Worm (Caenorhabditis elegans) whole organism, late embryonic: ENCODE data around the gene ubc-7.
A peak's percentile ranks its signal among the peaks of the same experiment; 100 is the strongest.

Experiments
- C38D4.7 ChIP-seq: fragments of 200-800 bp; sonication (Bioruptor generic); optimal IDR thresholded peaks from 2 replicates; lab custom pipeline; 2018; ENCODE audit warnings: mild to moderate bottlenecking, missing genetic modification characterization, moderate library complexity, missing compliant biosample characterization
- F13H6.1 ChIP-seq: sonication (generic microtip); optimal IDR thresholded peaks from 2 replicates; lab custom pipeline; 2016; ENCODE audit warnings: missing genetic modification characterization, missing compliant biosample characterization
- K02D7.2 ChIP-seq: sonication (generic microtip); optimal IDR thresholded peaks from 2 replicates; lab custom pipeline; 2017; ENCODE audit warnings: mild to moderate bottlenecking, missing genetic modification characterization, missing compliant biosample characterization
- T23F11.4 ChIP-seq: fragments of 200-800 bp; sonication (Bioruptor generic); optimal IDR thresholded peaks from 2 replicates; lab custom pipeline; 2018; ENCODE audit warnings: mild to moderate bottlenecking, missing genetic modification characterization, missing compliant biosample characterization
- Y22D7AL.16 ChIP-seq: sonication (generic microtip); optimal IDR thresholded peaks from 2 replicates; lab custom pipeline; 2016; ENCODE audit warnings: missing genetic modification characterization, missing compliant biosample characterization
- ahr-1 ChIP-seq: sonication (generic microtip); optimal IDR thresholded peaks from 2 replicates; lab custom pipeline; 2016; ENCODE audit warnings: missing genetic modification characterization, missing compliant biosample characterization
- ama-1 ChIP-seq: fragments of 150-350 bp; optimal IDR thresholded peaks from 2 replicates; lab custom pipeline; 2014
- ceh-14 ChIP-seq: sonication (generic microtip); optimal IDR thresholded peaks from 2 replicates; lab custom pipeline; 2016; ENCODE audit warnings: missing genotype, missing genetic modification characterization, missing compliant biosample characterization
- ceh-18 ChIP-seq: sonication (generic microtip); optimal IDR thresholded peaks from 2 replicates; lab custom pipeline; 2016; ENCODE audit warnings: missing genetic modification characterization, missing compliant biosample characterization
- ceh-19 ChIP-seq: fragments of 200-800 bp; sonication (Bioruptor generic); optimal IDR thresholded peaks from 2 replicates; lab custom pipeline; 2018; ENCODE audit warnings: mild to moderate bottlenecking, missing genetic modification characterization, missing compliant biosample characterization
- ceh-2 ChIP-seq: sonication (generic microtip); optimal IDR thresholded peaks from 2 replicates; lab custom pipeline; 2016; ENCODE audit warnings: missing genotype, missing genetic modification characterization, missing compliant biosample characterization
- ceh-22 ChIP-seq: sonication (generic microtip); optimal IDR thresholded peaks from 2 replicates; lab custom pipeline; 2017; ENCODE audit warnings: missing biosample characterization, missing genetic modification characterization
- ceh-30 ChIP-seq: fragments of 150-350 bp; optimal IDR thresholded peaks from 2 replicates; lab custom pipeline; 2014; ENCODE audit warnings: missing biosample characterization, missing genetic modification characterization
- ceh-31 ChIP-seq: sonication (generic microtip); optimal IDR thresholded peaks from 2 replicates; lab custom pipeline; 2016; ENCODE audit warnings: missing genetic modification characterization, missing compliant biosample characterization
- ceh-45 ChIP-seq: fragments of 200-800 bp; sonication (Bioruptor generic); IDR thresholded peaks from 2 replicates; pipeline ENCODE4 v1.3.6; 2022; ENCODE audit warnings: missing genetic modification reagents, missing genetic modification characterization, missing compliant biosample characterization
- ceh-48 ChIP-seq: sonication (generic microtip); optimal IDR thresholded peaks from 2 replicates; lab custom pipeline; 2016; ENCODE audit warnings: missing genetic modification characterization, inconsistent platforms, missing compliant biosample characterization
- ceh-6 ChIP-seq: fragments of 200-800 bp; sonication (Bioruptor generic); optimal IDR thresholded peaks from 2 replicates; lab custom pipeline; 2018; ENCODE audit warnings: mild to moderate bottlenecking, missing genetic modification characterization, missing compliant biosample characterization
- ceh-9 ChIP-seq: sonication (generic microtip); optimal IDR thresholded peaks from 2 replicates; lab custom pipeline; 2016; ENCODE audit warnings: mild to moderate bottlenecking, missing genetic modification characterization, inconsistent platforms, missing compliant biosample characterization
- dmd-4 ChIP-seq: sonication (generic microtip); optimal IDR thresholded peaks from 2 replicates; lab custom pipeline; 2016; ENCODE audit warnings: borderline replicate concordance, missing genetic modification characterization, missing compliant biosample characterization
- elt-2 ChIP-seq: sonication (generic microtip); optimal IDR thresholded peaks from 2 replicates; lab custom pipeline; 2016; ENCODE audit warnings: missing genetic modification reagents, missing genetic modification characterization, missing compliant biosample characterization
- eyg-1 ChIP-seq: sonication (generic microtip); optimal IDR thresholded peaks from 2 replicates; lab custom pipeline; 2016; ENCODE audit warnings: missing genotype, missing genetic modification characterization, missing compliant biosample characterization
- fkh-10 ChIP-seq: fragments of 150-350 bp; optimal IDR thresholded peaks from 2 replicates; lab custom pipeline; 2014; ENCODE audit warnings: missing biosample characterization, missing genetic modification reagents, missing genetic modification characterization
- fkh-6 ChIP-seq: sonication (generic microtip); optimal IDR thresholded peaks from 2 replicates; lab custom pipeline; 2016; ENCODE audit warnings: missing genetic modification characterization, missing compliant biosample characterization
- gmeb-2 ChIP-seq: sonication (generic microtip); optimal IDR thresholded peaks from 2 replicates; lab custom pipeline; 2016; ENCODE audit warnings: missing genetic modification characterization, inconsistent platforms, missing compliant biosample characterization
- hlh-13 ChIP-seq: fragments of 200-800 bp; sonication (Bioruptor generic); optimal IDR thresholded peaks from 2 replicates; lab custom pipeline; 2018; ENCODE audit warnings: mild to moderate bottlenecking, missing genetic modification characterization, missing compliant biosample characterization
- hlh-6 ChIP-seq: sonication (generic microtip); optimal IDR thresholded peaks from 2 replicates; lab custom pipeline; 2016; ENCODE audit warnings: missing genotype, missing genetic modification characterization, missing compliant biosample characterization
- hlh-8 ChIP-seq: sonication (generic microtip); optimal IDR thresholded peaks from 2 replicates; lab custom pipeline; 2016; ENCODE audit warnings: missing genotype, missing genetic modification characterization, missing compliant biosample characterization
- madf-2 ChIP-seq: sonication (generic microtip); optimal IDR thresholded peaks from 2 replicates; lab custom pipeline; 2017; ENCODE audit warnings: missing genetic modification characterization, missing compliant biosample characterization
- nfya-1 ChIP-seq: sonication (generic microtip); optimal IDR thresholded peaks from 2 replicates; lab custom pipeline; 2017; ENCODE audit warnings: missing genetic modification characterization, mild to moderate bottlenecking, missing compliant biosample characterization, antibody characterized with exemption, moderate library complexity
- npax-4 ChIP-seq: sonication (generic microtip); optimal IDR thresholded peaks from 2 replicates; lab custom pipeline; 2016; ENCODE audit warnings: missing genetic modification characterization, missing compliant biosample characterization
- odd-2 ChIP-seq: sonication (generic microtip); optimal IDR thresholded peaks from 2 replicates; lab custom pipeline; 2017; ENCODE audit warnings: antibody characterized with exemption, mild to moderate bottlenecking, missing genetic modification characterization, missing compliant biosample characterization
- pag-3 ChIP-seq: sonication (generic microtip); optimal IDR thresholded peaks from 2 replicates; lab custom pipeline; 2016; ENCODE audit warnings: missing compliant biosample characterization, missing genetic modification characterization, borderline replicate concordance
- pat-9 ChIP-seq: fragments of 200-800 bp; sonication (Bioruptor generic); optimal IDR thresholded peaks from 2 replicates; lab custom pipeline; 2018; ENCODE audit warnings: mild to moderate bottlenecking, missing genetic modification characterization, moderate library complexity, missing compliant biosample characterization
- pha-2 ChIP-seq: sonication (generic microtip); optimal IDR thresholded peaks from 2 replicates; lab custom pipeline; 2017; ENCODE audit warnings: mild to moderate bottlenecking, missing genetic modification characterization, missing compliant biosample characterization
- pqm-1 ChIP-seq: sonication (generic microtip); optimal IDR thresholded peaks from 2 replicates; lab custom pipeline; 2016; ENCODE audit warnings: missing genetic modification characterization, missing compliant biosample characterization
- pros-1 ChIP-seq: fragments of 150-350 bp; optimal IDR thresholded peaks from 2 replicates; lab custom pipeline; 2014; ENCODE audit warnings: missing biosample characterization, missing genetic modification reagents, missing genetic modification characterization
- ref-2 ChIP-seq: sonication (generic microtip); optimal IDR thresholded peaks from 2 replicates; lab custom pipeline; 2016; ENCODE audit warnings: missing genetic modification characterization, missing compliant biosample characterization
- rnt-1 ChIP-seq: sonication (generic microtip); optimal IDR thresholded peaks from 2 replicates; lab custom pipeline; 2016; ENCODE audit warnings: missing genetic modification characterization, missing compliant biosample characterization
- sdc-2 ChIP-seq: sonication (generic microtip); optimal IDR thresholded peaks from 2 replicates; lab custom pipeline; 2016; ENCODE audit warnings: missing genotype, missing genetic modification characterization, missing compliant biosample characterization
- sox-2 ChIP-seq: fragments of 200-800 bp; sonication (Bioruptor generic); IDR thresholded peaks from 2 replicates; pipeline ENCODE4 v1.3.6; 2022; ENCODE audit warnings: missing genetic modification reagents, missing genetic modification characterization, missing compliant biosample characterization
- sox-4 ChIP-seq: sonication (generic microtip); optimal IDR thresholded peaks from 2 replicates; lab custom pipeline; 2017; ENCODE audit warnings: mild to moderate bottlenecking, missing genetic modification characterization, inconsistent platforms, missing compliant biosample characterization
- tbx-7 ChIP-seq: sonication (generic microtip); optimal IDR thresholded peaks from 2 replicates; lab custom pipeline; 2016; ENCODE audit warnings: missing genotype, missing genetic modification characterization, missing compliant biosample characterization
- ttx-3 ChIP-seq: sonication (generic microtip); optimal IDR thresholded peaks from 2 replicates; lab custom pipeline; 2016; ENCODE audit warnings: missing genetic modification reagents, missing genetic modification characterization, missing compliant biosample characterization
- unc-42 ChIP-seq: sonication (generic microtip); optimal IDR thresholded peaks from 2 replicates; lab custom pipeline; 2016; ENCODE audit warnings: missing genotype, missing genetic modification characterization, missing compliant biosample characterization
- unc-55 ChIP-seq: sonication (generic microtip); optimal IDR thresholded peaks from 2 replicates; lab custom pipeline; 2017; ENCODE audit warnings: missing biosample characterization, missing genetic modification reagents, missing genetic modification characterization
- zip-5 ChIP-seq: sonication (generic microtip); optimal IDR thresholded peaks from 2 replicates; lab custom pipeline; 2016; ENCODE audit warnings: missing genetic modification characterization, missing compliant biosample characterization
- ztf-16 ChIP-seq: sonication (generic microtip); optimal IDR thresholded peaks from 2 replicates; lab custom pipeline; 2017; ENCODE audit warnings: missing genetic modification characterization, missing compliant biosample characterization

Gene ubc-7

ce11 chrIII:9667591-9668265, 36.8 kb upstream of the ubc-7 start, which contains the start of gene C07A9.9 (continued):
- peak; percentile 68 for TF ChIP-seq pros-1
- TF ChIP-seq npax-4 (tag; lab: Kevin White, UChicago) = no peak
- peak; percentile 76 for TF ChIP-seq ceh-18 (tag; lab: Kevin White, UChicago)
- peak; percentile 43 for TF ChIP-seq F13H6.1
- peak; percentile 69 for TF ChIP-seq nfya-1 (tag; lab: Kevin White, UChicago)
- TF ChIP-seq ceh-19 (GFP tag; lab: Kevin White, UChicago) = peak; percentile 28
- peak; percentile 38 for TF ChIP-seq elt-2
- TF ChIP-seq ceh-6 (GFP tag; lab: Kevin White, UChicago) = peak; percentile 52
- TF ChIP-seq hlh-6 = no peak
- TF ChIP-seq ceh-9 = no peak
- TF ChIP-seq ama-1 (lab: Kevin White, UChicago) = no peak
- no peak for TF ChIP-seq tbx-7 (tag; lab: Kevin White, UChicago)
- peak; percentile 52 for TF ChIP-seq unc-42 (tag; lab: Kevin White, UChicago)
- peak; percentile 46 for TF ChIP-seq ceh-14 (tag; lab: Kevin White, UChicago)
- no peak for TF ChIP-seq C38D4.7
- TF ChIP-seq T23F11.4 = peak; percentile 25
- no peak for TF ChIP-seq Y22D7AL.16
- no peak for TF ChIP-seq zip-5 (tag; lab: Kevin White, UChicago)
- peak; percentile 83 for TF ChIP-seq pqm-1 (tag; lab: Kevin White, UChicago)
- peak; percentile 15 for TF ChIP-seq ceh-2 (tag; lab: Kevin White, UChicago)
- TF ChIP-seq ref-2 (tag; lab: Kevin White, UChicago) = peak; percentile 70
- TF ChIP-seq pag-3 (tag; lab: Kevin White, UChicago) = peak; percentile 1
- TF ChIP-seq ahr-1 (tag; lab: Kevin White, UChicago) = no peak
- no peak for TF ChIP-seq sox-2 (GFP tag; lab: Robert Waterston, UW)
- peak; percentile 7 for TF ChIP-seq unc-55 (GFP tag; lab: Kevin White, UChicago)
- peak; percentile 37 for TF ChIP-seq eyg-1 (tag; lab: Kevin White, UChicago)
- TF ChIP-seq sdc-2 (tag; lab: Kevin White, UChicago) = peak; percentile 12
- TF ChIP-seq ceh-30 (tag; lab: Kevin White, UChicago) = no peak
- no peak for TF ChIP-seq ceh-22
- no peak for TF ChIP-seq pat-9 (tag; lab: Kevin White, UChicago)
- TF ChIP-seq rnt-1 (tag; lab: Kevin White, UChicago) = no peak
- TF ChIP-seq ceh-31 (tag; lab: Kevin White, UChicago) = peak; percentile 67
- no peak for TF ChIP-seq gmeb-2 (tag; lab: Kevin White, UChicago)
- no peak for TF ChIP-seq dmd-4 (tag; lab: Kevin White, UChicago)
- TF ChIP-seq sox-4 (tag; lab: Kevin White, UChicago) = no peak
- TF ChIP-seq fkh-6 = peak; percentile 46
- no peak for TF ChIP-seq ztf-16
- TF ChIP-seq pha-2 = no peak
- no peak for TF ChIP-seq fkh-10
- TF ChIP-seq madf-2 (tag; lab: Kevin White, UChicago) = no peak
- TF ChIP-seq ttx-3 = no peak
- TF ChIP-seq hlh-8 (tag; lab: Kevin White, UChicago) = peak; percentile 18
- no peak for TF ChIP-seq ceh-45 (GFP tag; lab: Robert Waterston, UW)
- no peak for TF ChIP-seq ceh-48 (tag; lab: Kevin White, UChicago)
- TF ChIP-seq K02D7.2 (tag; lab: Kevin White, UChicago) = no peak
- TF ChIP-seq odd-2 (tag; lab: Kevin White, UChicago) = no peak
- TF ChIP-seq hlh-13 (GFP tag; lab: Kevin White, UChicago) = no peak
- TF ChIP-seq, all 69 proteins: peak for 27
